Worm (Caenorhabditis elegans) whole organism, L2 larva: ENCODE measurements around the gene Y17G7B.22.

ENCODE experiments used
- C34F6.9 ChIP-seq: fragments of 150-350 bp; optimal IDR thresholded peaks from 2 replicates; lab custom pipeline; 2014; ENCODE audit warnings: missing biosample characterization, missing genetic modification characterization
- F13H6.1 ChIP-seq: sonication (generic microtip); optimal IDR thresholded peaks from 2 replicates; lab custom pipeline; 2016; ENCODE audit warnings: missing genetic modification characterization, missing compliant biosample characterization
- R02D3.7 ChIP-seq: fragments of 150-350 bp; optimal IDR thresholded peaks from 2 replicates; lab custom pipeline; 2014; ENCODE audit warnings: missing biosample characterization, missing genetic modification characterization
- Y55F3AM.14 ChIP-seq: fragments of 200-800 bp; sonication (Bioruptor generic); optimal IDR thresholded peaks from 2 replicates; lab custom pipeline; 2018; ENCODE audit warnings: mild to moderate bottlenecking, missing genetic modification characterization, missing compliant biosample characterization
- ZK546.5 ChIP-seq: sonication (generic microtip); optimal IDR thresholded peaks from 2 replicates; lab custom pipeline; 2017; ENCODE audit warnings: missing biosample characterization, missing genetic modification characterization
- alr-1 ChIP-seq: fragments of 150-350 bp; optimal IDR thresholded peaks from 2 replicates; lab custom pipeline; 2014; ENCODE audit warnings: missing biosample characterization, missing genetic modification characterization
- ama-1 ChIP-seq: fragments of 150-350 bp; optimal IDR thresholded peaks from 2 replicates; lab custom pipeline; 2018; ENCODE audit warnings: inconsistent platforms
- blmp-1 ChIP-seq: sonication (generic microtip); optimal IDR thresholded peaks from 2 replicates; lab custom pipeline; 2017; ENCODE audit warnings: missing genetic modification characterization, mild to moderate bottlenecking, missing compliant biosample characterization, antibody characterized with exemption, moderate library complexity; ENCODE audit not compliant: insufficient read depth
- ceh-16 ChIP-seq: fragments of 150-350 bp; optimal IDR thresholded peaks from 2 replicates; lab custom pipeline; 2014; ENCODE audit warnings: missing biosample characterization, missing genetic modification characterization
- egl-27 ChIP-seq: sonication (generic microtip); optimal IDR thresholded peaks from 3 replicates; lab custom pipeline; 2017; ENCODE audit warnings: missing biosample characterization, missing genetic modification reagents, missing genetic modification characterization
- elt-1 ChIP-seq: fragments of 150-350 bp; optimal IDR thresholded peaks from 2 replicates; lab custom pipeline; 2014; ENCODE audit warnings: missing biosample characterization, missing genetic modification characterization
- fos-1 ChIP-seq: fragments of 150-350 bp; optimal IDR thresholded peaks from 2 replicates; lab custom pipeline; 2014; ENCODE audit warnings: missing biosample characterization, missing genetic modification characterization
- gmeb-1 ChIP-seq: fragments of 150-350 bp; optimal IDR thresholded peaks from 2 replicates; lab custom pipeline; 2014; ENCODE audit warnings: missing biosample characterization, missing genetic modification characterization
- lin-11 ChIP-seq: fragments of 150-350 bp; sonication (generic microtip); optimal IDR thresholded peaks from 2 replicates; lab custom pipeline; 2014; ENCODE audit warnings: missing biosample characterization, missing genetic modification characterization, inconsistent platforms, mixed read lengths
- lin-13 ChIP-seq: fragments of 150-350 bp; optimal IDR thresholded peaks from 2 replicates; lab custom pipeline; 2014; ENCODE audit warnings: missing biosample characterization, missing genetic modification reagents, missing genetic modification characterization
- lin-39 ChIP-seq: fragments of 150-350 bp; optimal IDR thresholded peaks from 2 replicates; lab custom pipeline; 2014; ENCODE audit warnings: missing biosample characterization, missing genetic modification reagents, missing genetic modification characterization
- mab-5 ChIP-seq: fragments of 150-350 bp; optimal IDR thresholded peaks from 2 replicates; lab custom pipeline; 2014; ENCODE audit warnings: missing biosample characterization, missing genetic modification characterization
- nhr-10 ChIP-seq: sonication (generic microtip); optimal IDR thresholded peaks from 2 replicates; lab custom pipeline; 2017; ENCODE audit warnings: missing biosample characterization, missing genetic modification characterization
- nhr-11 ChIP-seq: fragments of 150-350 bp; optimal IDR thresholded peaks from 2 replicates; lab custom pipeline; 2014; ENCODE audit warnings: missing biosample characterization, missing genetic modification characterization
- nhr-129 ChIP-seq: fragments of 150-350 bp; optimal IDR thresholded peaks from 2 replicates; lab custom pipeline; 2014; ENCODE audit warnings: missing biosample characterization, missing genetic modification characterization
- nhr-21 ChIP-seq: fragments of 150-350 bp; optimal IDR thresholded peaks from 2 replicates; lab custom pipeline; 2014; ENCODE audit warnings: missing biosample characterization, missing genetic modification characterization
- nhr-237 ChIP-seq: fragments of 150-350 bp; optimal IDR thresholded peaks from 2 replicates; lab custom pipeline; 2014; ENCODE audit warnings: missing biosample characterization, missing genetic modification characterization
- nhr-25 ChIP-seq: fragments of 150-350 bp; sonication (generic microtip); optimal IDR thresholded peaks from 3 replicates; lab custom pipeline; 2014; ENCODE audit warnings: missing biosample characterization, missing genetic modification characterization
- nhr-6 ChIP-seq: fragments of 150-350 bp; optimal IDR thresholded peaks from 2 replicates; lab custom pipeline; 2014; ENCODE audit warnings: missing biosample characterization, missing genetic modification characterization
- nhr-77 ChIP-seq: fragments of 150-350 bp; optimal IDR thresholded peaks from 2 replicates; lab custom pipeline; 2014; ENCODE audit warnings: missing biosample characterization, missing genetic modification characterization
- peb-1 ChIP-seq: fragments of 150-350 bp; optimal IDR thresholded peaks from 2 replicates; lab custom pipeline; 2014; ENCODE audit warnings: missing biosample characterization, missing genetic modification characterization
- sem-4 ChIP-seq: fragments of 150-350 bp; optimal IDR thresholded peaks from 2 replicates; lab custom pipeline; 2014; ENCODE audit warnings: missing biosample characterization, missing genetic modification reagents, missing genetic modification characterization
- skn-1 ChIP-seq: sonication (generic microtip); optimal IDR thresholded peaks from 2 replicates; lab custom pipeline; 2017; ENCODE audit warnings: missing biosample characterization, missing genetic modification characterization
- sma-9 ChIP-seq, 2 experiments: fragments of 150-350 bp in 1 of 2; sonication (generic microtip) in 1 of 2; optimal IDR thresholded peaks; 2 replicates each; lab custom pipeline; 2014 to 2016; ENCODE audit warnings: missing genetic modification characterization in 2 of 2, mild to moderate bottlenecking in 1 of 2, missing biosample characterization in 1 of 2, missing compliant biosample characterization in 1 of 2, missing genetic modification reagents in 1 of 2, moderate library complexity in 1 of 2
- snpc-4 ChIP-seq: fragments of 150-350 bp; optimal IDR thresholded peaks from 2 replicates; lab custom pipeline; 2014; ENCODE audit warnings: missing biosample characterization, missing genetic modification characterization
- unc-39 ChIP-seq: fragments of 150-350 bp; optimal IDR thresholded peaks from 2 replicates; lab custom pipeline; 2014; ENCODE audit warnings: missing biosample characterization, missing genetic modification characterization
- unc-55 ChIP-seq: fragments of 150-350 bp; sonication (generic microtip); optimal IDR thresholded peaks from 3 replicates; lab custom pipeline; 2014; ENCODE audit warnings: missing biosample characterization, missing genetic modification reagents, missing genetic modification characterization
- unc-62 ChIP-seq: fragments of 150-350 bp; optimal IDR thresholded peaks from 2 replicates; lab custom pipeline; 2014; ENCODE audit warnings: missing biosample characterization, missing genetic modification reagents, missing genetic modification characterization
- ztf-1 ChIP-seq: fragments of 200-800 bp; sonication (Bioruptor generic); conservative IDR thresholded peaks from 2 replicates; pipeline ENCODE4 v1.3.6; 2022; ENCODE audit warnings: missing genetic modification characterization, missing compliant biosample characterization
- ztf-11 ChIP-seq: sonication (generic microtip); optimal IDR thresholded peaks from 2 replicates; lab custom pipeline; 2017; ENCODE audit warnings: missing biosample characterization, missing genetic modification characterization
- ztf-4 ChIP-seq: fragments of 150-350 bp; optimal IDR thresholded peaks from 2 replicates; lab custom pipeline; 2014; ENCODE audit warnings: missing biosample characterization, missing genetic modification characterization

The Y17G7B.22 gene

DNA sequence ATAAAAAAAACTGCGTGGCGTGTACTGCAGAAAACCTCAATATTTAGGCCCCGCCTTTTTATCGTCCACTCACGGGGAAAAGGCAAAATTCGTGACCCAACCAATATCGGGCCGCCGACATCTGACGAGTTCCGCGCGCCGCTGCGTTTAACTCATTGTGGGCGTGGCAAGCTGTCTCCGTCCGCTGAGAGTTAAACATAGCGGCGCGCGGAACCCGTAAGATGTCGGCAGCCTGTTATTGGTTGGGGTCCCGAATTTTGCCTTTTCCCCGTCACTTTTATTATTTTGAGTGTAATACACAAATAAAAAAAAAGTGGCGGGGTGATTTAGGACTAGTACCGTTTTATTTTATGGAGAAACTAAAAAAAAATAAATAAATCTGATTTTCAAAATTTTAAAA is 8.5 kb downstream of the Y17G7B.22 start:
- TF ChIP-seq nhr-21 = no peak
- TF ChIP-seq nhr-77 = no peak
- TF ChIP-seq fos-1 (tag; lab: Kevin White, UChicago) = no peak
- TF ChIP-seq nhr-25 = no peak
- TF ChIP-seq unc-55 (GFP tag; lab: Kevin White, UChicago) = no peak
- no peak for TF ChIP-seq snpc-4 (tag; lab: Kevin White, UChicago)
- no peak for TF ChIP-seq alr-1
- TF ChIP-seq nhr-129 = no peak
- no peak for TF ChIP-seq ama-1 (lab: Kevin White, UChicago)
- no peak for TF ChIP-seq nhr-11 (tag; lab: Kevin White, UChicago)
- no peak for TF ChIP-seq lin-13 (GFP tag; lab: Kevin White, UChicago)
- no peak for TF ChIP-seq F13H6.1 (tag; lab: Kevin White, UChicago)
- no peak for TF ChIP-seq lin-39
- TF ChIP-seq nhr-237 (tag; lab: Kevin White, UChicago) = no peak
- no peak for TF ChIP-seq nhr-10 (tag; lab: Kevin White, UChicago)
- no peak for TF ChIP-seq ztf-11 (tag; lab: Kevin White, UChicago)
- no peak for TF ChIP-seq mab-5
- no peak for TF ChIP-seq peb-1
- no peak for TF ChIP-seq unc-62 (GFP tag; lab: Kevin White, UChicago)
- TF ChIP-seq, all 48 proteins: peak for 0

DNA sequence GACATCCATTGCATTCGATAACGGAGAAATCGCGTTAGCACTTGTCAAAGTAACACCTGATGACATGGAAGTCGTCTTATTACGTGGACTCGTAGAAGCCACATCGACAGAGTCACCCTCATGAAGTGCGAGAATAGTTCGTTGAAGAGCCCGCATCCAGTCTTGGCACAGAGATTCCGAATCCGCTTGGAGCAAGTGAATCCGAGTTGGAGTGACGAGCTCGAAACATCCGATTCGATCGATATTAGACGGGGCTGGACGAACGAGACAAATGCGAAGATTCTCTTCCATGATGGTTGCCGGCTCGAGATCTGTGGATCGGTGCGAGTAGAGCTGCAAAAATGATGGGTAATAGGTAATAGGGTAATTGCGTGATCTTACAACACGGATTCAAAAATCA is 9.5 kb downstream of the Y17G7B.22 start:
- TF ChIP-seq ztf-11 (tag; lab: Kevin White, UChicago) (no peak), skn-1 (tag; lab: Kevin White, UChicago) (no peak), unc-55 (GFP tag; lab: Kevin White, UChicago) (no peak), egl-27 (tag; lab: Kevin White, UChicago) (no peak), ZK546.5 (no peak), nhr-25 (no peak), ztf-4 (tag; lab: Kevin White, UChicago) (no peak), lin-13 (GFP tag; lab: Kevin White, UChicago) (no peak), C34F6.9 (tag; lab: Kevin White, UChicago) (no peak), nhr-11 (tag; lab: Kevin White, UChicago) (no peak), nhr-10 (tag; lab: Kevin White, UChicago) (no peak), nhr-237 (tag; lab: Kevin White, UChicago) (no peak), nhr-6 (tag; lab: Kevin White, UChicago) (no peak), sem-4 (tag; lab: Kevin White, UChicago) (no peak), blmp-1 (tag; lab: Kevin White, UChicago) (no peak), unc-39 (tag; lab: Kevin White, UChicago) (no peak), ztf-1 (GFP tag; lab: Robert Waterston, UW) (no peak), ceh-16 (tag; lab: Kevin White, UChicago) (no peak)

DNA sequence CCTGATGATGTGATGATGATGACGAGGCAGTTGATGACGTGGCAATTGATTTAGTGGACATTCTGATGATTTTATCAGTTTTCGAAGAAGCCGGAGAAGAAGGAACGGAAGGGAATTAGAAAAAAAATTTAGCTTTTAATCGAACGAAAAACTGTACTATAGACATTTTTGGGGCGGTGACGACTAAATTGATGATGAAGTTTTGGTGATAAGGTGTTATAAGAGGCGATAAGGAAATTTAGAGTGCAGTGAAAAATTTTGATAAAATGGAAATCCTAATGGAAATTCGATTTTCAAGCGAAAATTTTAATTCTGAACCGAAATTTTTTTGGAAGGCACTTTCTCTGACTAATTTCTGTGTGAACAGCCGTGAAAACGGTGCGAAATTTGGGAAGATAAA is 12.2 kb downstream of the Y17G7B.22 start:
- TF ChIP-seq fos-1 (tag; lab: Kevin White, UChicago) (peak; percentile 85), ztf-4 (tag; lab: Kevin White, UChicago) (no peak)

DNA sequence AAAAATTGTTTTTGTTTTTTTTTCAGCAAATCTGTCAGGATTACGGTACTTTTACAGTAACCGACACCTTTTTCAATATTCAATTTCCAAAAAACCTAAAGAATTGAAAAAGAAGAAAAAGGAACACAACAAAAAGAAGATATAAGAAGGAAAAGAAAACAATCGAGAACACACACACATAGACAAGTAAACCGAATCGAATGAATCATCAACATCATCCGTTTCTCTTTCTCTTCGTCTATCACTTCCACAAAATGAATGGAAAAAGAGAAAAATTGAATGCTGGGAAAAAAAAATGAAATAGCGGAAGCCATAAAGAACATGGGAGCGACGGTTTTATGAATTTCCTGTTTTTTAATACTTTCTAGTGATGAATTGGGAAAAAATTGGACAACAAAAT is 13.6 kb downstream of the Y17G7B.22 start:
- TF ChIP-seq fos-1 (tag; lab: Kevin White, UChicago) = peak; percentile 65
- no peak for TF ChIP-seq alr-1
- TF ChIP-seq nhr-21 = no peak
- no peak for TF ChIP-seq ztf-4 (tag; lab: Kevin White, UChicago)
- no peak for TF ChIP-seq unc-62 (GFP tag; lab: Kevin White, UChicago)

DNA sequence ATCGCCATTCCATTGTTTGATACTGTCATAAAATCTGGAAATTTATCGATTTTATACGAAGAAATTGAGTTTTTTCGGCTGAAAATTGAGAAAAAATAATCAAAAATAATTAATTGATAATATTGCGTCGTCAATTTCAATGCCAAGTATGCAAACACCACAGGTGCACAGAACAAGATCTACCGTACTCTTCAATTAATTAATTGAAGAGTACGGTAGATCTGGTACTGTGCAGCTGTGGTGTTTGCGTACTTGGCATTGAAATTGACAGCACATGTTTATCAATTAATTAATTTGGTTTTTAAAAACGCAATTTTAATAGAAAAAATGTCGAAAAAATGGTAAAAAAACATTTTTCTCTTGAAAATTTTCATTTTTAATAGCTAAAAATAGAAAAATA is 21.0 kb downstream of the Y17G7B.22 start, which contains the start of gene cnt-1:
Gene cnt-1 (minus strand): TSS at position 36 of the 400 bp plus-strand sequence.
- TF ChIP-seq gmeb-1 = no peak
- no peak for TF ChIP-seq ztf-4 (tag; lab: Kevin White, UChicago)
- no peak for TF ChIP-seq R02D3.7
- no peak for TF ChIP-seq unc-55 (GFP tag; lab: Kevin White, UChicago)
- no peak for TF ChIP-seq nhr-129
- no peak for TF ChIP-seq sem-4 (tag; lab: Kevin White, UChicago)
- no peak for TF ChIP-seq elt-1
- no peak for TF ChIP-seq nhr-237 (tag; lab: Kevin White, UChicago)
- no peak for TF ChIP-seq nhr-21
- TF ChIP-seq Y55F3AM.14 = no peak
- no peak for TF ChIP-seq lin-11
- TF ChIP-seq sma-9 (GFP tag; optimal IDR thresholded peaks at IDR 0.05; lab: Kevin White, UChicago) = no peak
- no peak for TF ChIP-seq sma-9 (tag; optimal IDR thresholded peaks at IDR 0.05; lab: Kevin White, UChicago)
- no peak for TF ChIP-seq alr-1
- no peak for TF ChIP-seq ama-1 (lab: Kevin White, UChicago)
- TF ChIP-seq, all 48 proteins: peak for 0
